Fruit fly (Drosophila melanogaster) whole organism, embryonic: ENCODE results near the gene Vti1b.

ENCODE experiments used
- Bgb ChIP-seq: fragments of 200-800 bp; sonication (Bioruptor generic); IDR thresholded peaks from 2 replicates; pipeline ENCODE4 v1.3.6; 2022; ENCODE audit warnings: missing biosample characterization, missing genetic modification characterization; ENCODE audit not compliant: partially characterized antibody
- Bteb2 ChIP-seq: fragments of 200-800 bp; sonication (Bioruptor generic); optimal IDR thresholded peaks from 2 replicates; lab custom pipeline; 2016; ENCODE audit warnings: missing biosample characterization, missing genetic modification characterization
- CG10543 ChIP-seq: fragments of 200-800 bp; sonication (Bioruptor generic); optimal IDR thresholded peaks from 3 replicates; lab custom pipeline; 2017; ENCODE audit warnings: missing biosample characterization, mild to moderate bottlenecking, missing genetic modification characterization, moderate library complexity
- CG10565 ChIP-seq: fragments of 200-800 bp; sonication (Bioruptor generic); optimal IDR thresholded peaks from 3 replicates; lab custom pipeline; 2016; ENCODE audit warnings: missing biosample characterization, mild to moderate bottlenecking, missing genetic modification characterization
- CG10654 ChIP-seq: fragments of 200-800 bp; sonication (Bioruptor generic); optimal IDR thresholded peaks from 2 replicates; lab custom pipeline; 2016; ENCODE audit warnings: missing biosample characterization, missing genetic modification characterization
- CG10959 ChIP-seq: fragments of 200-800 bp; sonication (Bioruptor generic); IDR thresholded peaks from 2 replicates; pipeline ENCODE4 v1.3.6; 2022; ENCODE audit warnings: missing biosample characterization, missing genetic modification characterization
- CG12104 ChIP-seq: fragments of 200-800 bp; sonication (Bioruptor generic); optimal IDR thresholded peaks from 3 replicates; lab custom pipeline; 2016; ENCODE audit warnings: missing biosample characterization, missing genetic modification characterization
- CG14710 ChIP-seq: fragments of 200-800 bp; sonication (Bioruptor generic); optimal IDR thresholded peaks from 3 replicates; lab custom pipeline; 2019; ENCODE audit warnings: missing biosample characterization, mild to moderate bottlenecking, missing genetic modification characterization, moderate library complexity
- CG17328 ChIP-seq: fragments of 200-800 bp; sonication (Bioruptor generic); IDR thresholded peaks from 2 replicates; pipeline ENCODE4 v1.3.6; 2022; ENCODE audit warnings: missing biosample characterization, missing genetic modification characterization
- CG2678 ChIP-seq: fragments of 200-800 bp; sonication (Bioruptor generic); optimal IDR thresholded peaks from 3 replicates; lab custom pipeline; 2019; ENCODE audit warnings: missing biosample characterization, mild to moderate bottlenecking, missing genetic modification characterization, moderate library complexity
- CG2712 ChIP-seq: fragments of 200-800 bp; optimal IDR thresholded peaks from 3 replicates; lab custom pipeline; 2019; ENCODE audit warnings: missing biosample characterization, mild to moderate bottlenecking, missing genetic modification characterization, moderate library complexity
- CG32767 ChIP-seq: fragments of 200-800 bp; sonication (Bioruptor generic); IDR thresholded peaks from 2 replicates; pipeline ENCODE4 v1.3.6; 2022; ENCODE audit warnings: missing biosample characterization, missing genetic modification characterization
- CG3847 ChIP-seq: fragments of 200-800 bp; sonication (Bioruptor generic); IDR thresholded peaks from 2 replicates; pipeline ENCODE4 v1.3.6; 2022; ENCODE audit warnings: missing biosample characterization, missing genetic modification characterization
- CG7271 ChIP-seq: fragments of 200-800 bp; sonication (Bioruptor generic); optimal IDR thresholded peaks from 2 replicates; lab custom pipeline; 2018; ENCODE audit warnings: missing biosample characterization, mild to moderate bottlenecking, missing genetic modification characterization, moderate library complexity
- CG7357 ChIP-seq: fragments of 200-800 bp; sonication (Bioruptor generic); IDR thresholded peaks from 3 replicates; pipeline ENCODE4 v1.3.6; 2022; ENCODE audit warnings: missing biosample characterization, missing genetic modification characterization
- CG8089 ChIP-seq: fragments of 200-800 bp; sonication (Bioruptor generic); optimal IDR thresholded peaks from 3 replicates; lab custom pipeline; 2016; ENCODE audit warnings: missing biosample characterization, missing genetic modification characterization
- CkIIα-i1 ChIP-seq: fragments of 200-800 bp; sonication (Bioruptor generic); IDR thresholded peaks from 2 replicates; pipeline ENCODE4 v1.3.6; 2022; ENCODE audit warnings: missing biosample characterization, missing genetic modification characterization
- D ChIP-seq, 2 experiments: fragments of 200-800 bp in 1 of 2; fragments of >200 bp in 1 of 2; sonication (Bioruptor generic) in 1 of 2; optimal IDR thresholded peaks; 2 replicates in 1 of 2; 3 replicates in 1 of 2; lab custom pipeline; 2017; ENCODE audit warnings: mild to moderate bottlenecking in 1 of 2, missing biosample characterization in 1 of 2, missing genetic modification characterization in 1 of 2, missing genetic modification reagents in 1 of 2
- Dbx ChIP-seq: fragments of 200-800 bp; sonication (Bioruptor generic); IDR thresholded peaks from 3 replicates; pipeline ENCODE4 v1.3.6; 2022; ENCODE audit warnings: missing biosample characterization, missing genetic modification characterization
- Deaf1 ChIP-seq: fragments of 200-800 bp; optimal IDR thresholded peaks from 3 replicates; lab custom pipeline; 2019; ENCODE audit warnings: missing biosample characterization, mild to moderate bottlenecking, missing genetic modification characterization, moderate library complexity
- ERR ChIP-seq: fragments of 200-800 bp; sonication (Bioruptor generic); optimal IDR thresholded peaks from 2 replicates; lab custom pipeline; 2016; ENCODE audit warnings: missing biosample characterization, missing genetic modification characterization
- Fer1 ChIP-seq: fragments of 200-800 bp; sonication (Bioruptor generic); optimal IDR thresholded peaks from 2 replicates; lab custom pipeline; 2017; ENCODE audit warnings: missing biosample characterization, mild to moderate bottlenecking, missing genetic modification characterization
- Fer2 ChIP-seq: fragments of 200-800 bp; sonication (Bioruptor generic); optimal IDR thresholded peaks from 2 replicates; lab custom pipeline; 2018; ENCODE audit warnings: missing biosample characterization, mild to moderate bottlenecking, missing genetic modification characterization, moderate library complexity
- Hr3 ChIP-seq: fragments of 200-800 bp; sonication (Bioruptor generic); optimal IDR thresholded peaks from 3 replicates; lab custom pipeline; 2016; ENCODE audit warnings: missing biosample characterization, missing genetic modification characterization
- Hsf ChIP-seq: fragments of 200-800 bp; sonication (Bioruptor generic); optimal IDR thresholded peaks from 3 replicates; lab custom pipeline; 2016; ENCODE audit warnings: missing biosample characterization, missing genetic modification characterization
- MTF-1 ChIP-seq: fragments of 200-800 bp; sonication (Bioruptor generic); optimal IDR thresholded peaks from 2 replicates; lab custom pipeline; 2018; ENCODE audit warnings: missing biosample characterization, mild to moderate bottlenecking, missing genetic modification characterization, borderline replicate concordance
- NC2β ChIP-seq: fragments of 200-800 bp; sonication (Bioruptor generic); optimal IDR thresholded peaks from 2 replicates; lab custom pipeline; 2016; ENCODE audit warnings: missing biosample characterization, missing genetic modification characterization
- Nf-YC ChIP-seq: fragments of 200-800 bp; optimal IDR thresholded peaks from 3 replicates; lab custom pipeline; 2019; ENCODE audit warnings: missing biosample characterization, mild to moderate bottlenecking, missing genetic modification characterization, moderate library complexity
- Rx ChIP-seq: fragments of 200-800 bp; sonication (Bioruptor generic); IDR thresholded peaks from 2 replicates; pipeline ENCODE4 v1.3.6; 2022; ENCODE audit warnings: missing biosample characterization, missing genetic modification characterization
- Sox100B ChIP-seq: fragments of 200-800 bp; sonication (Bioruptor generic); optimal IDR thresholded peaks from 3 replicates; lab custom pipeline; 2018; ENCODE audit warnings: missing biosample characterization, mild to moderate bottlenecking, missing genetic modification characterization
- YL-1 ChIP-seq: fragments of 200-800 bp; sonication (Bioruptor generic); optimal IDR thresholded peaks from 3 replicates; lab custom pipeline; 2017; ENCODE audit warnings: missing biosample characterization, mild to moderate bottlenecking, missing genetic modification characterization
- amos ChIP-seq: fragments of 200-800 bp; sonication (Bioruptor generic); IDR thresholded peaks from 2 replicates; pipeline ENCODE4 v1.3.6; 2022; ENCODE audit warnings: missing biosample characterization, missing genetic modification characterization; ENCODE audit not compliant: partially characterized antibody
- ash1 ChIP-seq: fragments of 200-800 bp; sonication (Bioruptor generic); optimal IDR thresholded peaks from 2 replicates; lab custom pipeline; 2018; ENCODE audit warnings: missing biosample characterization, mild to moderate bottlenecking, missing genetic modification characterization
- chinmo ChIP-seq: fragments of 200-800 bp; sonication (Bioruptor generic); IDR thresholded peaks from 4 replicates; pipeline ENCODE4 v1.3.6; 2022; ENCODE audit warnings: missing biosample characterization, missing genetic modification characterization; ENCODE audit not compliant: partially characterized antibody
- chn ChIP-seq: fragments of 200-800 bp; sonication (Bioruptor generic); optimal IDR thresholded peaks from 2 replicates; lab custom pipeline; 2016; ENCODE audit warnings: missing biosample characterization, missing genetic modification characterization
- crp ChIP-seq, 2 experiments: fragments of 200-800 bp; sonication (Bioruptor generic); optimal IDR thresholded peaks; 2 replicates in 1 of 2; 3 replicates in 1 of 2; lab custom pipeline; 2017; ENCODE audit warnings: missing biosample characterization in 2 of 2, missing genetic modification characterization in 2 of 2, mild to moderate bottlenecking in 1 of 2, moderate library complexity in 1 of 2
- esg ChIP-seq: fragments of 200-800 bp; sonication (Bioruptor generic); conservative IDR thresholded peaks from 2 replicates; pipeline ENCODE4 v1.3.6; 2022; ENCODE audit warnings: missing biosample characterization, missing genetic modification characterization
- ewg ChIP-seq: fragments of 200-800 bp; sonication (Bioruptor generic); optimal IDR thresholded peaks from 3 replicates; lab custom pipeline; 2017; ENCODE audit warnings: mild to moderate bottlenecking, missing biosample characterization, missing genetic modification reagents, missing genetic modification characterization
- fu2 ChIP-seq: fragments of 200-800 bp; sonication (Bioruptor generic); optimal IDR thresholded peaks from 2 replicates; lab custom pipeline; 2016; ENCODE audit warnings: missing biosample characterization, missing genetic modification characterization
- gce ChIP-seq: fragments of 200-800 bp; sonication (Bioruptor generic); IDR thresholded peaks from 3 replicates; pipeline ENCODE4 v1.3.6; 2022; ENCODE audit warnings: missing biosample characterization, missing genetic modification characterization
- gcm ChIP-seq: fragments of 200-800 bp; sonication (Bioruptor generic); optimal IDR thresholded peaks from 2 replicates; lab custom pipeline; 2019; ENCODE audit warnings: missing biosample characterization, mild to moderate bottlenecking, missing genetic modification characterization, moderate library complexity
- mam ChIP-seq: fragments of 200-800 bp; sonication (Bioruptor generic); optimal IDR thresholded peaks from 3 replicates; lab custom pipeline; 2016; ENCODE audit warnings: missing biosample characterization, missing genetic modification characterization
- mld ChIP-seq: fragments of 200-800 bp; sonication (Bioruptor generic); IDR thresholded peaks from 3 replicates; pipeline ENCODE4 v1.3.6; 2022; ENCODE audit warnings: missing biosample characterization, missing genetic modification characterization; ENCODE audit not compliant: partially characterized antibody
- pzg ChIP-seq: fragments of 200-800 bp; sonication (Bioruptor generic); optimal IDR thresholded peaks from 3 replicates; lab custom pipeline; 2018; ENCODE audit warnings: missing biosample characterization, mild to moderate bottlenecking, missing genetic modification characterization, moderate library complexity
- run ChIP-seq: fragments of 200-800 bp; sonication (Bioruptor generic); optimal IDR thresholded peaks from 3 replicates; lab custom pipeline; 2018; ENCODE audit warnings: missing biosample characterization, mild to moderate bottlenecking, missing genetic modification characterization
- sens-2 ChIP-seq: fragments of 200-800 bp; sonication (Bioruptor generic); IDR thresholded peaks from 2 replicates; pipeline ENCODE4 v1.3.6; 2022; ENCODE audit warnings: missing biosample characterization, missing genetic modification characterization
- sqz ChIP-seq: fragments of 200-800 bp; sonication (Bioruptor generic); optimal IDR thresholded peaks from 3 replicates; lab custom pipeline; 2018; ENCODE audit warnings: missing biosample characterization, mild to moderate bottlenecking, missing genetic modification characterization
- tap ChIP-seq: fragments of 200-800 bp; optimal IDR thresholded peaks from 3 replicates; lab custom pipeline; 2019; ENCODE audit warnings: missing biosample characterization, mild to moderate bottlenecking, missing genetic modification characterization, moderate library complexity
- toy ChIP-seq: fragments of 200-800 bp; sonication (Bioruptor generic); IDR thresholded peaks from 2 replicates; pipeline ENCODE4 v1.3.6; 2022; ENCODE audit warnings: missing biosample characterization, missing genetic modification characterization

The Vti1b gene

DNA sequence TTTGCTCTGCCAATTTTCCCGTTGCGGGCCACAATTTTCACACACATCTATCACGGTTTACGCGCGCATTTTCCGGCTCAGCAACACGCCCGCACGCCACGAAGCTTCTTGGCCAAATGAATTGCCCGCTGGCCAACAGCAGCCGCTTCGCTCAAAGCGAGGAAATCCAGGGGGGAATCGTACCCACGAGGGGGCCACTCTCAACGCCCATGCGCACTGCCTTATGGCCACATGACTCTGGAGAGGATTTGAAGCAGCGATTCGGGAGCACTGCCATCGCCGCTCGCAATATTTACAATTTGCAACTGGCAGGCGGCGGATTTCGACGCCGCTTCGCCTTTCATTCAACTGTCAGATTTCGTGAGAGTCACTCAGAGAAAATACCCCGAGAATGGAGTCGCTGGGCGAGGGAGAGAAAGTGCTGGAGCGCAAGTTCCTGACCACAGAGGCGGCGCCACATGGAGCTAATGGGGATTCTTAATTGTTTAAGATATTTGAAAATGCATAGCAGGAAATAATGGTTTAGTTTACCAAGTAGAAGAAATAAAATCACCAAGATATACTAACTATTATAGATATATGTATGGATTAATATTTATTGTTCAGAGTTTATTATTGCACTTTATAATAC lies 36.0 kb upstream of the Vti1b start, which contains the start of gene CG15803 (continued):
- TF ChIP-seq amos (GFP tag; lab: Robert Waterston, UW) (no peak; the same call in 1 of the 2 replicates), pzg (no peak), CG10654 (GFP tag; lab: Kevin White, UChicago) (no peak), CG10543 (no peak), gce (GFP tag; lab: Robert Waterston, UW) (no peak), CG10959 (GFP tag; lab: Robert Waterston, UW) (no peak), CG8089 (GFP tag; lab: Kevin White, UChicago) (no peak), Rx (GFP tag; lab: Robert Waterston, UW) (no peak), sens-2 (GFP tag; lab: Robert Waterston, UW) (no peak), Bgb (GFP tag; lab: Robert Waterston, UW) (0 out of 2 replicates have a peak, but pooled peaks have one; percentile 19), ERR (GFP tag; lab: Kevin White, UChicago) (no peak), Hsf (GFP tag; lab: Kevin White, UChicago) (no peak), CG2712 (tag; lab: Kevin White, UChicago) (no peak), MTF-1 (no peak), CG7271 (tag; lab: Kevin White, UChicago) (no peak), Deaf1 (tag; lab: Kevin White, UChicago) (peak; percentile 78), mld (GFP tag; lab: Robert Waterston, UW) (no peak), Dbx (no peak; the same call in 2 of the 3 replicates), chn (GFP tag; lab: Kevin White, UChicago) (no peak), mam (GFP tag; lab: Kevin White, UChicago) (peak; percentile 18), CG3847 (GFP tag; lab: Robert Waterston, UW) (no peak), Sox100B (GFP tag; lab: Kevin White, UChicago) (no peak), D (optimal IDR thresholded peaks at IDR 0.05; lab: Kevin White, UChicago) (no peak), D (GFP tag; optimal IDR thresholded peaks at IDR 0.05; lab: Kevin White, UChicago) (no peak), CG2678 (tag; lab: Kevin White, UChicago) (no peak), YL-1 (GFP tag; lab: Kevin White, UChicago) (no peak), NC2β (GFP tag; lab: Kevin White, UChicago) (no peak), fu2 (GFP tag; lab: Kevin White, UChicago) (no peak), CG7357 (GFP tag; lab: Robert Waterston, UW) (no peak), crp (GFP tag; optimal IDR thresholded peaks at IDR 0.05; lab: Kevin White, UChicago) (no peak), Nf-YC (tag; lab: Kevin White, UChicago) (no peak), sqz (GFP tag; lab: Kevin White, UChicago) (no peak), run (tag; lab: Kevin White, UChicago) (no peak), CG32767 (GFP tag; lab: Robert Waterston, UW) (no peak), ash1 (GFP tag; lab: Kevin White, UChicago) (no peak), chinmo (GFP tag; lab: Robert Waterston, UW) (peak; percentile 51; the same call in 1 of the 4 replicates), toy (GFP tag; lab: Robert Waterston, UW) (0 out of 2 replicates have a peak, but pooled peaks have one; percentile 8), CkIIα-i1 (GFP tag; lab: Robert Waterston, UW) (no peak), Fer2 (tag; lab: Kevin White, UChicago) (no peak), gcm (GFP tag; lab: Kevin White, UChicago) (no peak), tap (tag; lab: Kevin White, UChicago) (no peak), CG10565 (GFP tag; lab: Kevin White, UChicago) (no peak), esg (GFP tag; lab: Robert Waterston, UW) (no peak), ewg (GFP tag; lab: Kevin White, UChicago) (peak; percentile 89), Hr3 (no peak), Bteb2 (GFP tag; lab: Kevin White, UChicago) (no peak), Fer1 (GFP tag; lab: Kevin White, UChicago) (peak; percentile 6), CG12104 (no peak), CG14710 (no peak), CG17328 (no peak)
